Fruit fly (Drosophila melanogaster): Measurements from ENCODE around the gene Pcyt2.

dm6 chr3L:1569162-1569965 lies 16.1 kb downstream of the Pcyt2 start, which contains the start of gene Tmep:
- TF ChIP-seq woc (GFP tag; optimal IDR thresholded peaks at IDR 0.05) (no peak), h (GFP tag; optimal IDR thresholded peaks at IDR 0.05) (no peak), Myc (optimal IDR thresholded peaks at IDR 0.05) (peak; percentile 15), rgr (GFP tag; optimal IDR thresholded peaks at IDR 0.05) (no peak), Hr78 (GFP tag; optimal IDR thresholded peaks at IDR 0.05) (no peak), CrebA (GFP tag; optimal IDR thresholded peaks at IDR 0.05; ENCODE audit: borderline replicate concordance) (no peak), pan (optimal IDR thresholded peaks at IDR 0.05) (no peak), lola (GFP tag; optimal IDR thresholded peaks at IDR 0.05) (no peak)

Measured in whole organism, wandering third instar larva.